Worm (Caenorhabditis elegans) whole organism, L1 larva: ENCODE results near the gene srh-178.
"Not testable (repeated sequence)": the region's sequence is repeated elsewhere in the genome, so short reads cannot be mapped to it uniquely, and the experiment has no call there.

Experiments used
- C04F5.9 ChIP-seq: sonication (generic microtip); optimal IDR thresholded peaks from 2 replicates; lab custom pipeline; 2016; ENCODE audit warnings: missing genetic modification characterization, missing compliant biosample characterization
- Y116A8C.19 ChIP-seq: sonication (generic microtip); optimal IDR thresholded peaks from 2 replicates; lab custom pipeline; 2016; ENCODE audit warnings: missing compliant biosample characterization, missing genetic modification characterization, borderline replicate concordance
- alr-1 ChIP-seq: fragments of 200-800 bp; sonication (Bioruptor generic); optimal IDR thresholded peaks from 2 replicates; lab custom pipeline; 2018; ENCODE audit warnings: borderline replicate concordance, mild to moderate bottlenecking, missing genetic modification characterization, missing compliant biosample characterization
- ceh-63 ChIP-seq: fragments of 200-800 bp; sonication (Bioruptor generic); optimal IDR thresholded peaks from 2 replicates; lab custom pipeline; 2018; ENCODE audit warnings: mild to moderate bottlenecking, missing genetic modification characterization, missing compliant biosample characterization
- ceh-88 ChIP-seq: fragments of 200-800 bp; sonication (Bioruptor generic); IDR thresholded peaks from 2 replicates; pipeline ENCODE4 v1.3.6; 2022; ENCODE audit warnings: missing genetic modification characterization, missing compliant biosample characterization
- dpl-1 ChIP-seq, 3 experiments: fragments of 150-350 bp in 2 of 3; sonication (generic microtip) in 1 of 3; optimal IDR thresholded peaks; 2 replicates each; lab custom pipeline; 2014 to 2017; ENCODE audit warnings: missing biosample characterization in 3 of 3, missing genetic modification characterization in 3 of 3, missing genetic modification reagents in 3 of 3
- dsc-1 ChIP-seq: sonication (generic microtip); optimal IDR thresholded peaks from 2 replicates; lab custom pipeline; 2016; ENCODE audit warnings: mild to moderate bottlenecking, missing genetic modification characterization, missing compliant biosample characterization
- efl-1 ChIP-seq, 4 experiments: fragments of 150-350 bp; optimal IDR thresholded peaks in 3 of 4; peaks in 1 of 4; 1 replicate in 1 of 4; 2 replicates in 3 of 4; lab custom pipeline; 2014; ENCODE audit warnings: missing biosample characterization in 2 of 4, missing genetic modification characterization in 2 of 4, missing genetic modification reagents in 2 of 4
- efl-3 ChIP-seq: fragments of 200-800 bp; sonication (Bioruptor generic); optimal IDR thresholded peaks from 2 replicates; lab custom pipeline; 2018; ENCODE audit warnings: mild to moderate bottlenecking, missing genetic modification characterization, missing compliant biosample characterization
- egl-13 ChIP-seq: sonication (generic microtip); optimal IDR thresholded peaks from 2 replicates; lab custom pipeline; 2016; ENCODE audit warnings: missing genotype, missing genetic modification reagents, missing genetic modification characterization, missing compliant biosample characterization
- egl-27 ChIP-seq, 2 experiments: fragments of 150-350 bp in 1 of 2; sonication (generic microtip); optimal IDR thresholded peaks; 3 replicates each; lab custom pipeline; 2017 to 2018; ENCODE audit warnings: missing biosample characterization in 2 of 2, missing genetic modification characterization in 2 of 2, missing genetic modification reagents in 2 of 2
- fkh-8 ChIP-seq: sonication (generic microtip); optimal IDR thresholded peaks from 2 replicates; lab custom pipeline; 2016; ENCODE audit warnings: mild to moderate bottlenecking, missing genetic modification characterization, missing compliant biosample characterization
- hlh-17 ChIP-seq: fragments of 200-800 bp; sonication (Bioruptor generic); optimal IDR thresholded peaks from 2 replicates; lab custom pipeline; 2018; ENCODE audit warnings: missing genetic modification characterization, mild to moderate bottlenecking, missing compliant biosample characterization, moderate library complexity, borderline replicate concordance
- hpl-2 ChIP-seq: fragments of 150-350 bp; optimal IDR thresholded peaks from 2 replicates; lab custom pipeline; 2014; ENCODE audit warnings: missing biosample characterization, missing genetic modification reagents, missing genetic modification characterization
- jun-1 ChIP-seq: fragments of 150-350 bp; optimal IDR thresholded peaks from 2 replicates; lab custom pipeline; 2014; ENCODE audit warnings: missing biosample characterization, missing genetic modification reagents, missing genetic modification characterization
- lin-35 ChIP-seq, 2 experiments: fragments of 150-350 bp; optimal IDR thresholded peaks; 2 replicates each; lab custom pipeline; 2014; ENCODE audit warnings: missing biosample characterization in 2 of 2, missing genetic modification characterization in 2 of 2, missing genetic modification reagents in 2 of 2
- lin-39 ChIP-seq: fragments of 150-350 bp; optimal IDR thresholded peaks from 2 replicates; lab custom pipeline; 2014; ENCODE audit warnings: missing biosample characterization, missing genetic modification reagents, missing genetic modification characterization
- lir-3 ChIP-seq: sonication (generic microtip); optimal IDR thresholded peaks from 2 replicates; lab custom pipeline; 2016; ENCODE audit warnings: mild to moderate bottlenecking, missing genetic modification characterization, moderate library complexity, missing compliant biosample characterization; ENCODE audit not compliant: poor library complexity
- lsy-2 ChIP-seq, 2 experiments: fragments of 150-350 bp; optimal IDR thresholded peaks; 2 replicates each; lab custom pipeline; 2014; ENCODE audit warnings: missing biosample characterization in 2 of 2, missing genetic modification characterization in 2 of 2
- mab-9 ChIP-seq: fragments of 200-800 bp; sonication (Bioruptor generic); IDR thresholded peaks from 2 replicates; pipeline ENCODE4 v1.3.6; 2022; ENCODE audit warnings: missing genetic modification reagents, missing genetic modification characterization, missing compliant biosample characterization
- mdl-1 ChIP-seq, 2 experiments: fragments of 150-350 bp; optimal IDR thresholded peaks; 2 replicates each; lab custom pipeline; 2014 to 2017; ENCODE audit warnings: missing biosample characterization in 2 of 2, missing genetic modification characterization in 2 of 2, inconsistent platforms in 1 of 2
- mef-2 ChIP-seq: fragments of 150-350 bp; optimal IDR thresholded peaks from 2 replicates; lab custom pipeline; 2014; ENCODE audit warnings: missing biosample characterization, missing genetic modification characterization
- mep-1 ChIP-seq: fragments of 150-350 bp; optimal IDR thresholded peaks from 2 replicates; lab custom pipeline; 2014; ENCODE audit warnings: missing biosample characterization, missing genetic modification characterization
- nhr-11 ChIP-seq: fragments of 150-350 bp; optimal IDR thresholded peaks from 2 replicates; lab custom pipeline; 2014; ENCODE audit warnings: missing biosample characterization, missing genetic modification characterization
- nhr-76 ChIP-seq: sonication (generic microtip); optimal IDR thresholded peaks from 2 replicates; lab custom pipeline; 2017; ENCODE audit warnings: missing biosample characterization, missing genetic modification characterization
- nhr-77 ChIP-seq: fragments of 150-350 bp; optimal IDR thresholded peaks from 2 replicates; lab custom pipeline; 2014; ENCODE audit warnings: missing biosample characterization, missing genetic modification characterization
- nhr-84 ChIP-seq: sonication (generic microtip); optimal IDR thresholded peaks from 2 replicates; lab custom pipeline; 2017; ENCODE audit warnings: missing biosample characterization, missing genetic modification characterization
- nhr-90 ChIP-seq: sonication (generic microtip); optimal IDR thresholded peaks from 2 replicates; lab custom pipeline; 2016; ENCODE audit warnings: mild to moderate bottlenecking, missing genetic modification characterization, missing compliant biosample characterization; ENCODE audit not compliant: poor library complexity
- pag-3 ChIP-seq: sonication (generic microtip); optimal IDR thresholded peaks from 2 replicates; lab custom pipeline; 2017; ENCODE audit warnings: missing genetic modification characterization, mild to moderate bottlenecking, missing compliant biosample characterization, antibody characterized with exemption, borderline replicate concordance; ENCODE audit not compliant: insufficient read depth
- snpc-4 ChIP-seq: fragments of 150-350 bp; optimal IDR thresholded peaks from 2 replicates; lab custom pipeline; 2014; ENCODE audit warnings: missing biosample characterization, missing genetic modification characterization
- sox-4 ChIP-seq: sonication (generic microtip); optimal IDR thresholded peaks from 2 replicates; lab custom pipeline; 2016; ENCODE audit warnings: missing genetic modification characterization, missing compliant biosample characterization
- unc-130 ChIP-seq: fragments of 150-350 bp; optimal IDR thresholded peaks from 2 replicates; lab custom pipeline; 2017; ENCODE audit warnings: missing biosample characterization, missing genetic modification characterization, inconsistent platforms
- unc-30 ChIP-seq: sonication (generic microtip); optimal IDR thresholded peaks from 2 replicates; lab custom pipeline; 2017; ENCODE audit warnings: missing biosample characterization, missing genetic modification characterization
- unc-62 ChIP-seq: fragments of 150-350 bp; optimal IDR thresholded peaks from 2 replicates; lab custom pipeline; 2014; ENCODE audit warnings: missing biosample characterization, missing genetic modification reagents, missing genetic modification characterization

srh-178 gene

ce11 chrV:18439469-18439868, 40.7 kb downstream of the srh-178 start, which contains the start of gene ZK262.9:
Gene ZK262.9, plus strand, starts transcription at chrV:18439769.
- not testable (repeated sequence) for TF ChIP-seq alr-1; sox-4 (tag; lab: Kevin White, UChicago); nhr-77 (tag; lab: Kevin White, UChicago)
- TF ChIP-seq, all 84 proteins: peak for 0; not testable (repeated sequence) for 84

ce11 chrV:18438081-18438480, 42.0 kb downstream of the srh-178 start, which contains the start of gene ZK262.8:
Gene ZK262.8, plus strand, starts transcription at chrV:18438381.
- TF ChIP-seq hpl-2 (GFP tag; lab: Kevin White, UChicago), result no peak
- no peak for TF ChIP-seq jun-1
- TF ChIP-seq nhr-84 (tag; lab: Kevin White, UChicago), result no peak

ce11 chrV:18434961-18435360, 45.2 kb downstream of the srh-178 start, which contains the start of gene ZK262.20:
Gene ZK262.20, minus strand, starts transcription at chrV:18435061.
- TF ChIP-seq unc-130 (tag; lab: Kevin White, UChicago) (no peak), lir-3 (tag; lab: Kevin White, UChicago) (no peak), nhr-11 (no peak), ceh-63 (GFP tag; lab: Kevin White, UChicago) (no peak), mef-2 (tag; lab: Kevin White, UChicago) (no peak), egl-13 (tag; lab: Kevin White, UChicago) (no peak), jun-1 (no peak), C04F5.9 (no peak), snpc-4 (tag; lab: Kevin White, UChicago) (no peak), lsy-2 (tag; optimal IDR thresholded peaks at IDR 0.05; lab: Kevin White, UChicago) (no peak), egl-27 (tag; optimal IDR thresholded peaks at IDR 0.05; lab: Kevin White, UChicago) (no peak), nhr-84 (tag; lab: Kevin White, UChicago) (no peak), ceh-88 (GFP tag; lab: Robert Waterston, UW) (no peak)

ce11 chrV:18431450-18431849, 48.7 kb downstream of the srh-178 start, which contains the start of gene srw-82:
Gene srw-82, plus strand, starts transcription at chrV:18431750.
- TF ChIP-seq pag-3 (tag; lab: Kevin White, UChicago) (no peak), Y116A8C.19 (tag; lab: Kevin White, UChicago) (no peak), hlh-17 (GFP tag; lab: Kevin White, UChicago) (no peak), nhr-76 (tag; lab: Kevin White, UChicago) (no peak), unc-130 (tag; lab: Kevin White, UChicago) (no peak), unc-30 (no peak), mdl-1 (tag; optimal IDR thresholded peaks at IDR 0.05; lab: Kevin White, UChicago) (no peak), lin-35 (GFP tag; optimal IDR thresholded peaks at IDR 0.05; lab: Kevin White, UChicago) (no peak), dsc-1 (tag; lab: Kevin White, UChicago) (no peak), fkh-8 (tag; lab: Kevin White, UChicago) (no peak), nhr-90 (no peak), lin-39 (no peak), dpl-1 (GFP tag; optimal IDR thresholded peaks at IDR 0.05; lab: Kevin White, UChicago) (no peak), ceh-88 (GFP tag; lab: Robert Waterston, UW) (no peak), mab-9 (GFP tag; lab: Robert Waterston, UW) (no peak), unc-62 (GFP tag; lab: Kevin White, UChicago) (no peak), mep-1 (tag; lab: Kevin White, UChicago) (no peak), snpc-4 (tag; lab: Kevin White, UChicago) (no peak), efl-1 (optimal IDR thresholded peaks at IDR 0.05; lab: Kevin White, UChicago) (no peak), efl-1 (GFP tag; optimal IDR thresholded peaks at IDR 0.05 in 1 of 2; lab: Kevin White, UChicago) (no peak), efl-3 (GFP tag; lab: Kevin White, UChicago) (no peak)
- TF ChIP-seq, all 84 proteins: peak for 0
